Worm (Caenorhabditis elegans) whole organism, mixed stage, embryonic: ENCODE measurements around the gene T22B7.3.

ENCODE experiments used
- elt-1 ChIP-seq: sonication (generic microtip); optimal IDR thresholded peaks from 2 replicates; lab custom pipeline; 2017; ENCODE audit warnings: missing genetic modification characterization, mild to moderate bottlenecking, missing compliant biosample characterization, antibody characterized with exemption, moderate library complexity, borderline replicate concordance; ENCODE audit not compliant: insufficient read depth
- lin-13 ChIP-seq: fragments of 150-350 bp; optimal IDR thresholded peaks from 2 replicates; lab custom pipeline; 2014; ENCODE audit warnings: missing biosample characterization, missing genetic modification characterization
- lin-32 ChIP-seq: fragments of 200-800 bp; sonication (Bioruptor generic); optimal IDR thresholded peaks from 2 replicates; lab custom pipeline; 2018; ENCODE audit warnings: mild to moderate bottlenecking, missing genetic modification characterization, missing compliant biosample characterization
- lsy-2 ChIP-seq: fragments of 150-350 bp; optimal IDR thresholded peaks from 2 replicates; lab custom pipeline; 2014; ENCODE audit warnings: missing biosample characterization, missing genetic modification characterization
- nhr-12 ChIP-seq: fragments of 150-350 bp; optimal IDR thresholded peaks from 2 replicates; lab custom pipeline; 2014; ENCODE audit warnings: missing biosample characterization, missing genetic modification characterization
- nhr-28 ChIP-seq: fragments of 150-350 bp; optimal IDR thresholded peaks from 2 replicates; lab custom pipeline; 2014; ENCODE audit warnings: missing biosample characterization, missing genetic modification characterization
- nhr-76 ChIP-seq: sonication (generic microtip); optimal IDR thresholded peaks from 2 replicates; lab custom pipeline; 2017; ENCODE audit warnings: missing biosample characterization, missing genetic modification characterization
- unc-62 ChIP-seq: fragments of 150-350 bp; optimal IDR thresholded peaks from 2 replicates; lab custom pipeline; 2014; ENCODE audit warnings: missing biosample characterization, missing genetic modification reagents, missing genetic modification characterization

- no peak for TF ChIP-seq nhr-12 (tag; lab: Kevin White, UChicago)
- TF ChIP-seq nhr-28 (tag; lab: Kevin White, UChicago), result no peak
- TF ChIP-seq lsy-2 (tag; lab: Kevin White, UChicago), result no peak
- no peak for TF ChIP-seq unc-62 (GFP tag; lab: Kevin White, UChicago)
- TF ChIP-seq lin-32 (GFP tag; lab: Kevin White, UChicago), result no peak
- no peak for TF ChIP-seq nhr-76 (tag; lab: Kevin White, UChicago)
- no peak for TF ChIP-seq elt-1 (tag; lab: Kevin White, UChicago)
- no peak for TF ChIP-seq lin-13 (tag; lab: Kevin White, UChicago)
Observed at ce11 chrX:5639562-5639961, 7.6 kb upstream of the T22B7.3 start.
